Fruit fly (Drosophila melanogaster) whole organism, prepupa: ENCODE data around the gene CG15740.

ENCODE experiments used
- CG8319 ChIP-seq: fragments of 200-800 bp; sonication (Bioruptor generic); optimal IDR thresholded peaks from 3 replicates; lab custom pipeline; 2016; ENCODE audit warnings: missing biosample characterization, missing genetic modification characterization
- Eip93F ChIP-seq: fragments of 200-800 bp; sonication (Bioruptor generic); optimal IDR thresholded peaks from 2 replicates; lab custom pipeline; 2016; ENCODE audit warnings: missing biosample characterization, mild to moderate bottlenecking, missing genetic modification characterization
- Gug ChIP-seq: fragments of 200-800 bp; sonication (Bioruptor generic); IDR thresholded peaks from 2 replicates; pipeline ENCODE4 v1.3.6; 2022; ENCODE audit warnings: missing biosample characterization, missing genetic modification characterization
- Hr4 ChIP-seq: fragments of 200-800 bp; sonication (Bioruptor generic); optimal IDR thresholded peaks from 3 replicates; lab custom pipeline; 2016; ENCODE audit warnings: missing biosample characterization, missing genetic modification characterization
- dac ChIP-seq: fragments of 200-800 bp; sonication (Bioruptor generic); optimal IDR thresholded peaks from 2 replicates; lab custom pipeline; 2017; ENCODE audit warnings: missing biosample characterization, mild to moderate bottlenecking, missing genetic modification characterization
- fkh ChIP-seq: fragments of 200-800 bp; sonication (Bioruptor generic); optimal IDR thresholded peaks from 3 replicates; lab custom pipeline; 2017; ENCODE audit warnings: missing biosample characterization, mild to moderate bottlenecking, missing genetic modification characterization, moderate library complexity

dm6 chrX:11886976-11887375 is 41.1 kb upstream of the CG15740 start, which contains the start of the genes CG10353 and SelG:
- TF ChIP-seq dac (GFP tag; lab: Kevin White, UChicago) = no peak
- TF ChIP-seq Hr4 = no peak
- peak; percentile 50 for TF ChIP-seq fkh (GFP tag; lab: Kevin White, UChicago)
- no peak for TF ChIP-seq Gug
- no peak for TF ChIP-seq Eip93F (GFP tag; lab: Kevin White, UChicago)
- TF ChIP-seq CG8319 (GFP tag; lab: Kevin White, UChicago) = no peak
